Worm (Caenorhabditis elegans): ENCODE measurements around the gene F41D9.2.

- no peak for TF ChIP-seq him-1 (tag; optimal IDR thresholded peaks at IDR 0.05)
- TF ChIP-seq dao-5 (tag; optimal IDR thresholded peaks at IDR 0.05): no peak
- no peak for TF ChIP-seq W03F9.2 (tag; optimal IDR thresholded peaks at IDR 0.05)
Measured at ce11 chrX:8423199-8423598, 38.5 kb upstream of the F41D9.2 start.

Data from whole organism, L4/young adult.